Worm (Caenorhabditis elegans) whole organism, L2 larva: Measurements from ENCODE around the gene catp-6.

Source experiments
- aly-2 ChIP-seq: fragments of 150-350 bp; optimal IDR thresholded peaks from 2 replicates; lab custom pipeline; 2014; ENCODE audit warnings: missing biosample characterization, missing genetic modification characterization
- lsy-2 ChIP-seq, 2 experiments: fragments of 150-350 bp in 1 of 2; sonication (generic microtip) in 1 of 2; optimal IDR thresholded peaks; 2 replicates each; lab custom pipeline; 2014 to 2017; ENCODE audit warnings: missing biosample characterization in 2 of 2, missing genetic modification characterization in 2 of 2
- peb-1 ChIP-seq: fragments of 150-350 bp; optimal IDR thresholded peaks from 2 replicates; lab custom pipeline; 2014; ENCODE audit warnings: missing biosample characterization, missing genetic modification characterization
- unc-55 ChIP-seq: fragments of 150-350 bp; sonication (generic microtip); optimal IDR thresholded peaks from 3 replicates; lab custom pipeline; 2014; ENCODE audit warnings: missing biosample characterization, missing genetic modification reagents, missing genetic modification characterization

ce11 chrIV:9846574-9846973 lies 22.2 kb upstream of the catp-6 start, which contains the start of gene K07F5.6:
- TF ChIP-seq peb-1 (tag; lab: Kevin White, UChicago) (no peak), aly-2 (tag; lab: Kevin White, UChicago) (no peak), unc-55 (GFP tag; lab: Kevin White, UChicago) (no peak), lsy-2 (tag; optimal IDR thresholded peaks at IDR 0.05; lab: Kevin White, UChicago) (no peak)
